Worm (Caenorhabditis elegans) whole organism, L4 larva: ENCODE measurements around the gene C18D4.12.

Source experiments
- F49E8.2 ChIP-seq: sonication (generic microtip); optimal IDR thresholded peaks from 2 replicates; lab custom pipeline; 2016; ENCODE audit warnings: missing compliant biosample characterization, mild to moderate bottlenecking, missing genetic modification characterization, borderline replicate concordance
- ama-1 ChIP-seq: fragments of 150-350 bp; optimal IDR thresholded peaks from 2 replicates; lab custom pipeline; 2014; ENCODE audit warnings: inconsistent platforms, mixed read lengths
- egl-27 ChIP-seq: sonication (generic microtip); optimal IDR thresholded peaks from 3 replicates; lab custom pipeline; 2017; ENCODE audit warnings: missing biosample characterization, missing genetic modification reagents, missing genetic modification characterization
- hif-1 ChIP-seq, 2 experiments: sonication (generic microtip); optimal IDR thresholded peaks; 2 replicates each; lab custom pipeline; 2016 to 2017; ENCODE audit warnings: missing compliant biosample characterization in 2 of 2, missing genetic modification characterization in 2 of 2, missing genetic modification reagents in 2 of 2, missing genotype in 2 of 2, mild to moderate bottlenecking in 1 of 2
- hlh-30 ChIP-seq: sonication (generic microtip); optimal IDR thresholded peaks from 2 replicates; lab custom pipeline; 2017; ENCODE audit warnings: antibody characterized with exemption, mild to moderate bottlenecking, missing genetic modification characterization, missing compliant biosample characterization; ENCODE audit not compliant: insufficient read depth
- lin-13 ChIP-seq: fragments of 150-350 bp; optimal IDR thresholded peaks from 2 replicates; lab custom pipeline; 2014; ENCODE audit warnings: missing biosample characterization, missing genetic modification reagents, missing genetic modification characterization
- unc-39 ChIP-seq: sonication (generic microtip); optimal IDR thresholded peaks from 2 replicates; lab custom pipeline; 2017; ENCODE audit warnings: missing biosample characterization, missing genetic modification characterization
- unc-62 ChIP-seq, 3 experiments: fragments of 150-350 bp in 1 of 3; sonication (generic microtip); optimal IDR thresholded peaks in 2 of 3; peaks in 1 of 3; 1 replicate in 1 of 3; 2 replicates in 2 of 3; lab custom pipeline; 2014 to 2017; ENCODE audit warnings: missing biosample characterization in 3 of 3, missing genetic modification characterization in 3 of 3, missing genetic modification reagents in 3 of 3, missing genotype in 1 of 3
- zip-11 ChIP-seq: fragments of 200-800 bp; sonication (Bioruptor generic); IDR thresholded peaks from 2 replicates; pipeline ENCODE4 v1.3.6; 2022; ENCODE audit warnings: missing genetic modification characterization, missing compliant biosample characterization

DNA sequence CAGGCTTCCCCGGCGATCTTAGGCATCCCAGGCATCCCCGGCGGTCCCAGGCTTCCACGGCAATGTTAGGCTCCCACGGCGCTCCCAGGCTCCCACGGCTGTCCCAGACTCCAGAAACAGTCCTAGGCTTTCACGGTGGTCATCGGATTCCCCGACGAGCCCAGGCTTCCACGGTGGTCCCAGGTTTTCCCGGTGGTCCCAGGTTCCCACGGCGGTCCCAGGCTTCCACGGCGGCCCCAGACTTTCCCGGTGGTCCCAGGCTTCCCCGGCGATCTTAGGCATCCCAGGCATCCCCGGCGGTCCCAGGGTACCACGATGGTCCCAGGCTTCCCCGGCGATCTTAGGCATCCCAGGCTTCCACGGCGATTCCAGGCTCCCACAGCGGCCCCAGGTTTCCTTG is 18.2 kb upstream of the C18D4.12 start:
- TF ChIP-seq ama-1 = no peak
- TF ChIP-seq lin-13 = no peak
- no peak for TF ChIP-seq unc-62 (GFP tag; optimal IDR thresholded peaks at IDR 0.05 in 1 of 2; lab: Kevin White, UChicago)
- no peak for TF ChIP-seq unc-62 (tag; optimal IDR thresholded peaks at IDR 0.05; lab: Kevin White, UChicago)
- no peak for TF ChIP-seq hlh-30 (tag; lab: Kevin White, UChicago)
- no peak for TF ChIP-seq egl-27
- no peak for TF ChIP-seq hif-1 (tag; optimal IDR thresholded peaks at IDR 0.05; lab: Kevin White, UChicago)
- no peak for TF ChIP-seq F49E8.2 (tag; lab: Kevin White, UChicago)
- no peak for TF ChIP-seq unc-39 (tag; lab: Kevin White, UChicago)
- TF ChIP-seq zip-11 (GFP tag; lab: Robert Waterston, UW) = no peak
